Worm (Caenorhabditis elegans): ENCODE data around the gene F53F4.12.

F53F4.12 gene

DNA sequence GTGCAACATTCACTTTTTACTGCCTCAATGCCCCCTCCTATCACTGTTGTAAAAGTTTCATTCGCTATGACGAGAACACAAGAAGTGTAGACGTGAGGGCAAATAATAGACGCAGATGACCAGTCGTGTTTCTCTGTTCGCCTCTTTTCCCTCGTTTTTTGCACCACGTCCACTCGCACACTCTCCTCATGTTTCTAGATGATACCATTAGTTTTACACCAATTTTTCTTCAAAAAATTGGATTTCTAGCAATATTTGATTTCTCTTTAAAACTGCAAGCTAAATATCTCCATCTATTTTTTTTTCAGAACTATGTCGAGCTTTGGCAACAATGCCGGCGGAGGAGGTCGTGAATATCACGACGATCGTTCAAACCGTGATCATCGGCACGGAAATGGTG lies 39.2 kb downstream of the F53F4.12 start, which contains the start of gene rde-12:
Gene rde-12, plus strand, starts transcription at position 301 of the 400 bp plus-strand sequence.
- TF ChIP-seq unc-55 (GFP tag; optimal IDR thresholded peaks at IDR 0.05) (no peak), sma-3 (GFP tag; optimal IDR thresholded peaks at IDR 0.05) (no peak), fos-1 (tag; optimal IDR thresholded peaks at IDR 0.05) (peak; percentile 40), R02D3.7 (tag; optimal IDR thresholded peaks at IDR 0.05) (no peak), nhr-10 (tag; optimal IDR thresholded peaks at IDR 0.05) (no peak), ama-1 (optimal IDR thresholded peaks at IDR 0.05) (no peak), ztf-1 (GFP tag; conservative IDR thresholded peaks at IDR 0.05) (no peak)

DNA sequence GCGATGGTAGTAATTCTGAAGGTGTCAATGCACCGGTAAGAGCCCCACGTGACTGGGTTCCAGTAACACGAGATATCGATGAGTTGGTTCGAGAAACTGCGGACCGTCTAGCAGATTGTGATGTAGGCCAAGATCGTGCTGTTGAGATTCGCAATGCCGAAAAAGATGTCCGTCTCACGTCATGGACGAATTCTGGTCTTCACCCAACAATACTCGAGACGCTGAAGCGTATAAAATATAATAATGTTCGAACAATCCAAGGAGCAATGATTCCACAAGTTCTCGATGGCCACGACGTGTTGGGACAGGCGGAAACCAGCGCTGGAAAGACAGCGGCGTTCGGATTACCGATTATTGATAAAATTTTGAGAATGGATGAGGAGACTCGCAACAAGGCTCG lies 40.6 kb downstream of the F53F4.12 start:
- TF ChIP-seq nhr-6 (tag; optimal IDR thresholded peaks at IDR 0.05) (no peak), blmp-1 (tag; optimal IDR thresholded peaks at IDR 0.05; ENCODE audit: insufficient read depth) (no peak), nhr-23 (tag; optimal IDR thresholded peaks at IDR 0.05) (no peak), gmeb-1 (tag; optimal IDR thresholded peaks at IDR 0.05) (no peak)

DNA sequence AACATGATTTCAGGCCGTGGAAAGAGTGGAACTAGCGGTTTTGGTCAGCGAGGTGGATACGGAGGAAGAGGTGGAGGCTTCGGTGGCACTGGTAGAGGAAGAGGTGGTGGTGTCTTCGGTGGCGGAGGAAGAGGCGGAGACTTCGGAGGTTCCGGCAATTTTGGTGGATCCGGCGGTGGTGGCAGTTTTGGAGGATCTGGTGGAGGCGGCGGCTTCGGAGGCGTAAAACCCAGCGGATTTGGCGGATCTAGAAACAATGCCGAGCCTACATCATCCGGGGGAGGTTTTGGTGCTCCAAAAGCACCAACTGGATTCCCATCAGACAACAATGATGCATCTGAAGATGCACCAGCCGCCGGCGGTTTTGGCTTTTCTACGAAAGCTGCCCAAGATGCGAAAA lies 42.5 kb downstream of the F53F4.12 start:
- no peak for TF ChIP-seq sma-9 (GFP tag; optimal IDR thresholded peaks at IDR 0.05)
- TF ChIP-seq sma-9 (tag; optimal IDR thresholded peaks at IDR 0.05) = no peak
- no peak for TF ChIP-seq nhr-237 (tag; optimal IDR thresholded peaks at IDR 0.05)
- no peak for TF ChIP-seq peb-1 (tag; optimal IDR thresholded peaks at IDR 0.05)
- TF ChIP-seq dmd-4 (tag; optimal IDR thresholded peaks at IDR 0.05) = no peak
- no peak for TF ChIP-seq nhr-10 (tag; optimal IDR thresholded peaks at IDR 0.05)
- TF ChIP-seq alr-1 (tag; optimal IDR thresholded peaks at IDR 0.05) = no peak
- no peak for TF ChIP-seq sma-3 (GFP tag; optimal IDR thresholded peaks at IDR 0.05)
- no peak for TF ChIP-seq mdl-1 (tag; optimal IDR thresholded peaks at IDR 0.05)
- TF ChIP-seq lin-39 (tag; optimal IDR thresholded peaks at IDR 0.05) = no peak
- TF ChIP-seq Y55F3AM.14 (GFP tag; optimal IDR thresholded peaks at IDR 0.05) = no peak
- no peak for TF ChIP-seq nhr-12 (tag; optimal IDR thresholded peaks at IDR 0.05)
- TF ChIP-seq gmeb-1 (tag; optimal IDR thresholded peaks at IDR 0.05) = no peak
- TF ChIP-seq crh-2 (tag; optimal IDR thresholded peaks at IDR 0.05) = no peak
- TF ChIP-seq mbf-1 (tag; optimal IDR thresholded peaks at IDR 0.05) = no peak
- no peak for TF ChIP-seq nhr-11 (tag; optimal IDR thresholded peaks at IDR 0.05)
- no peak for TF ChIP-seq aly-2 (tag; optimal IDR thresholded peaks at IDR 0.05)
- TF ChIP-seq elt-3 (tag; optimal IDR thresholded peaks at IDR 0.05) = no peak

DNA sequence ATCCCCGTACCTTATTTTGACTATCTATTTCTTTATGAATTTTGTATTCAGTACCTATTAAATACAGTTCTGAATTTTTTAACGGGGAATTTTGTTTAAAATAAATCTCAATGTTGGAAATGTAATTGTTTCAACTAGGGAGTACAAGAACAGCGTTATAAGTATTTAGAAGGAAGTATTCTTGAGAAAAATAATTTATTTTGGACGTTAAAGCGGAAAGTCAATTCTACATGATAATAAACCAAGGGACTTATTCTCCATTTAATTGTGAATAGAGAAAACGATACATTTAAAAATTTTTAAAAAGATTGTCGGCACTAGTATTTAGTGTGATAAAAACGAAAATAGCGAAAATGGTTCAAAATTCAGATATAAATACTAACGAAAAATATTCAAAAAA lies 43.3 kb downstream of the F53F4.12 start:
- TF ChIP-seq alr-1 (tag; optimal IDR thresholded peaks at IDR 0.05) = no peak
- no peak for TF ChIP-seq unc-39 (tag; optimal IDR thresholded peaks at IDR 0.05)
- no peak for TF ChIP-seq C34F6.9 (tag; optimal IDR thresholded peaks at IDR 0.05)
- no peak for TF ChIP-seq nhr-6 (tag; optimal IDR thresholded peaks at IDR 0.05)
- TF ChIP-seq mbf-1 (tag; optimal IDR thresholded peaks at IDR 0.05) = no peak
- TF ChIP-seq unc-62 (GFP tag; optimal IDR thresholded peaks at IDR 0.05) = no peak
- TF ChIP-seq fos-1 (tag; optimal IDR thresholded peaks at IDR 0.05) = no peak
- TF ChIP-seq lin-39 (tag; optimal IDR thresholded peaks at IDR 0.05) = no peak
- TF ChIP-seq sem-4 (tag; optimal IDR thresholded peaks at IDR 0.05) = no peak
- TF ChIP-seq skn-1 (tag; optimal IDR thresholded peaks at IDR 0.05) = no peak
- no peak for TF ChIP-seq aly-2 (tag; optimal IDR thresholded peaks at IDR 0.05)

DNA sequence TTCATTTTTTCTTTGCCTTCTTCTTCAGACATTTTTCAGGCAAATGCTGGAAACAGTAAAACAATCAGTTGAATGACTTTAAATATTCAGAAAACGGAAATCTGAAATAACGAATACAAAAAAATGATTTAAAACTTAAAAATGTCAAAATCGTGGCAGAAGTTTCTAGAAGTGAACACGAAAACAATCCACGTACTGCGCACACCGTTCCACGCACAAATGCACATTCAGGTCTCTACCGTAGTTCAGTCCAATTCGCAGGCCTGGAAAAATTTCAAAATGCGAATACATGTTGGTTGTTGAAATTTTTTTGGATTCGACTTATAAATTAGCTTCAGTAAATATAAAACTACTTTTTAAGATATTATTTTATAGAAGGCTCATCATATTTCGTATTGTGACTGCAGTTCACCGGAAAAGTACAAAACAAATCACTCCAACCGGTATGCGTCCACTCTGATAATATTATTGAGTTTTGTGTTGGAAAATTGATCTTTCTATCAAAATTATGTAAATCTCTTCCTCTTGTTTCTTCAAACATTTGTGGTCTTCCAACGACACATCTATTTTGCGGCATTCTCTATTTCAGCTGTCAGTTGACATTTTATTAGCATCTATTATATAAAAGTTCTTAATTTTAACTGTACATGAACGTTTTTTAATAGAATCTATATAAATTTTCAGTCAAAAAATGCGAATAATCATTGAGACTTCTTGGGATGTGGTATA lies 46.2 kb downstream of the F53F4.12 start, which contains the start of the genes mip-2 and F58G11.4:
Gene mip-2, minus strand, starts transcription at position 48 of the 729 bp plus-strand sequence.
Gene F58G11.4, plus strand, starts transcription at position 679 of the 729 bp plus-strand sequence.
- no peak for TF ChIP-seq nhr-129 (tag; optimal IDR thresholded peaks at IDR 0.05)
- no peak for TF ChIP-seq nhr-11 (tag; optimal IDR thresholded peaks at IDR 0.05)
- TF ChIP-seq fos-1 (tag; optimal IDR thresholded peaks at IDR 0.05) = no peak
- no peak for TF ChIP-seq ceh-82 (tag; optimal IDR thresholded peaks at IDR 0.05)
- no peak for TF ChIP-seq nhr-12 (tag; optimal IDR thresholded peaks at IDR 0.05)
- TF ChIP-seq ztf-11 (tag; optimal IDR thresholded peaks at IDR 0.05) = no peak
- TF ChIP-seq alr-1 (tag; optimal IDR thresholded peaks at IDR 0.05) = no peak
- no peak for TF ChIP-seq nhr-10 (tag; optimal IDR thresholded peaks at IDR 0.05)
- no peak for TF ChIP-seq elt-3 (tag; optimal IDR thresholded peaks at IDR 0.05)
- TF ChIP-seq lin-13 (GFP tag; optimal IDR thresholded peaks at IDR 0.05) = no peak
- TF ChIP-seq nhr-23 (tag; optimal IDR thresholded peaks at IDR 0.05) = no peak
- no peak for TF ChIP-seq skn-1 (tag; optimal IDR thresholded peaks at IDR 0.05)
- TF ChIP-seq elt-1 (tag; optimal IDR thresholded peaks at IDR 0.05) = no peak
- no peak for TF ChIP-seq unc-62 (GFP tag; optimal IDR thresholded peaks at IDR 0.05)

Data from whole organism, L2 larva.